Fruit fly (Drosophila melanogaster): ENCODE data around the gene CG2218.

The CG2218 gene

DNA sequence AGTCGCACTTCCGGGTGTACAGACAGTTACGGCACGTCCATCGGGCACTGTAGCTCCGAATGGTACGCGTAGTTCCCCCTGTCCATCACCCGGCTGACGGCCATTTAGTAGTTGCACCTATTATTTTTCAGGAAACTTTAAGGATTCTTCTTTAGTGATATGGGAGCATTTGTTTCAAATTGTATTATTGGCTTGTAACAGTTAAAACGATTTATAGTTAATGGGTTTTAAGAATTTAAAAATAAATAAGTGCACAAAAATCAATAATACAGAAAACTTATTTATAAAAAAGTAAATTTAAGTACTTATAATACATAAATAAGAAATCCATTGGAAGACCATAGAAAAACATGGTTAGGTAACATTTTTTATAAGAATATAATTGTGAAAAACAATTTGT is 5.2 kb downstream of the CG2218 start, which contains the start of the genes CG2217 and CG42740:
Gene CG2217, minus strand, starts transcription at position 101 of the 400 bp plus-strand sequence.
Gene CG42740, minus strand, starts transcription at position 101 of the 400 bp plus-strand sequence.
- no peak for TF ChIP-seq fd59A (GFP tag; optimal IDR thresholded peaks at IDR 0.05)

DNA sequence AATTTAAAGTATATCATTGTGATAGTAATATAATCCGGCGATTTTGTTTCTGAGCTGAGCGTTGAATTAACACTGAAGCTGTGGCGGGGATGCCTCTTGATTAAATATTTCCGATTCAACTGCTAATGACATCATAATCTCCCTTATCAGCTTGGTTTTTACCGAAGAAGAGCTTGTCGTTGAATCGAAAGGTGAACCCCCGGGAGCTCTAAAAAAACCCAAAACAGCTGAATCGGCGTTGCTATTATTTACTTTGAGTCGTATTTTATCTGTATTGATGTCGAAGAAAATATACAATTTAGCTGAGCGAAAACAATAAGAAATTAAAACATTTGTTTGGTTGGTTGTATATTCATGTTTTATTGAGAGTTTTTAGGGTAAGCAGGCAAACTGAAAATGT is 8.9 kb downstream of the CG2218 start:
- TF ChIP-seq CG10631 (GFP tag; optimal IDR thresholded peaks at IDR 0.05), result no peak
- TF ChIP-seq CG6163 (GFP tag; IDR thresholded peaks at IDR 0.05), result no peak
- no peak for TF ChIP-seq CG1621 (tag; optimal IDR thresholded peaks at IDR 0.05)
- TF ChIP-seq CG4318 (GFP tag; optimal IDR thresholded peaks at IDR 0.05), result no peak
- peak; percentile 83 for TF ChIP-seq svp (GFP tag)

DNA sequence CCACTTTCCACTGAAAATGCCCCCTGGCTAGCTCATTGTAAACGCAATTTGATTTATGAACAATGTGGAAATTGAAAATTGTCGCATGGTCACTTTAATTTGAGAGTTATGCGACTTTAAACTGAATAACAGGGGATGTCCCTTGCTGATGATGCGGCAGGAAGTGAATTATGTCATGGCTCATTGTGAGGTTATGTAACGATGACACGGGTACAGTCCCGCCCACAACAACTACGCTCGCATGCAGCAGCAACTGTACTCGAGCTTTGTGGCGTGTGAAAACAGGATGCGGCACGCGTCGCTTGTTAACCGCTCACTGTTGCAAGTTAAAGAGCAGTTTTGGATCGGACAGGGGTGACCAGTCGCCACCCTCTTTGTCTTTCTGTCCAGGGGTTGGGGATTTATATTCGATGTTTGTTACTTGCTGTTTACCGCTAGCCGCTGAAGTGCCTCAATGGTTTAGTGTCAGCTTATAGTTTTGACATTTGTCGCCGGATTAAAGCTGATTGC is 11.3 kb downstream of the CG2218 start:
- no peak for TF ChIP-seq Hr39 (GFP tag; optimal IDR thresholded peaks at IDR 0.05)
- no peak for TF ChIP-seq CG11294 (GFP tag; IDR thresholded peaks at IDR 0.05)
- TF ChIP-seq CG6808 (GFP tag; optimal IDR thresholded peaks at IDR 0.05), result no peak
- TF ChIP-seq cyc (GFP tag; optimal IDR thresholded peaks at IDR 0.05), result no peak
- no peak for TF ChIP-seq CG8119 (GFP tag; IDR thresholded peaks at IDR 0.05)
- TF ChIP-seq CG34406 (GFP tag; optimal IDR thresholded peaks at IDR 0.05), result no peak
- TF ChIP-seq eg (GFP tag; IDR thresholded peaks at IDR 0.05), result no peak
- TF ChIP-seq acj6 (GFP tag; optimal IDR thresholded peaks at IDR 0.05), result no peak
- no peak for TF ChIP-seq achi (GFP tag; optimal IDR thresholded peaks at IDR 0.05)
- TF ChIP-seq Eip93F (GFP tag; optimal IDR thresholded peaks at IDR 0.05), result no peak
- no peak for TF ChIP-seq Gug (GFP tag; IDR thresholded peaks at IDR 0.05)
- no peak for TF ChIP-seq OdsH (GFP tag; optimal IDR thresholded peaks at IDR 0.05)
- TF ChIP-seq CG7368 (GFP tag; optimal IDR thresholded peaks at IDR 0.05), result no peak
- TF ChIP-seq CG6276 (GFP tag; optimal IDR thresholded peaks at IDR 0.05), result no peak
- TF ChIP-seq pdm3 (GFP tag; optimal IDR thresholded peaks at IDR 0.05), result no peak

DNA sequence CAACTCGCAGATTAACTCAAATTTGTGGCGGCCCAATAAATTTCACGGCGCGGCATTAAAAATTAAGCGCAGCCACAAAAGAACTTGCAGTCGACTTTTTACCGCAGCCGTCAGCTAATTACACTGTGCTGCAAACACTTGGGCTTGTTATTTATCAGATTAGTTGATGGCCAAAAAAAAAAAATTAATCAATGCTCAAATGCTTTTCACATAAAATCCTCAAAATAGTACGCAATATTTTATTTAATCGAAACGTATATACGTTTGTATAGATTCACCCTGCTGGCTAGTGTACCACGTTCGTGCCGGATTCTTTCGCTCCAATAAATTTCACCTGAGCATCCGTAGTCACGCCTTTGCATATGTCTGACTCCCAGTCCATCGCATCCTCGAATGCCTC is 14.3 kb downstream of the CG2218 start:
- TF ChIP-seq CG6792 (GFP tag; optimal IDR thresholded peaks at IDR 0.05), result peak; percentile 66
- peak; percentile 71 for TF ChIP-seq CG31627 (GFP tag; optimal IDR thresholded peaks at IDR 0.05)
- peak; percentile 50 for TF ChIP-seq CG10669 (GFP tag; optimal IDR thresholded peaks at IDR 0.05)
- TF ChIP-seq lz (GFP tag; optimal IDR thresholded peaks at IDR 0.05), result peak; percentile 54
- TF ChIP-seq Ets21C (GFP tag; optimal IDR thresholded peaks at IDR 0.05), result peak; percentile 53
- peak; percentile 20 for TF ChIP-seq CG8319 (GFP tag; optimal IDR thresholded peaks at IDR 0.05)
- peak; percentile 14 for TF ChIP-seq CG11762 (GFP tag; optimal IDR thresholded peaks at IDR 0.05; ENCODE audit: insufficient read depth)
- TF ChIP-seq CG1621 (tag; optimal IDR thresholded peaks at IDR 0.05), result peak; percentile 6
- no peak for TF ChIP-seq fd85E (GFP tag; optimal IDR thresholded peaks at IDR 0.05)
- peak; percentile 22 for TF ChIP-seq CG10631 (GFP tag; optimal IDR thresholded peaks at IDR 0.05)
- peak; percentile 57 for TF ChIP-seq pdm3 (GFP tag; optimal IDR thresholded peaks at IDR 0.05)
- TF ChIP-seq CG6163 (GFP tag; IDR thresholded peaks at IDR 0.05), result peak; percentile 82
- no peak for TF ChIP-seq CG15336 (GFP tag; IDR thresholded peaks at IDR 0.05)
- peak; percentile 49 for TF ChIP-seq Smox (GFP tag; optimal IDR thresholded peaks at IDR 0.05)
- peak; percentile 40 for TF ChIP-seq CG7368 (GFP tag; optimal IDR thresholded peaks at IDR 0.05)
- TF ChIP-seq fkh (GFP tag; optimal IDR thresholded peaks at IDR 0.05), result no peak
- TF ChIP-seq CG32006 (GFP tag; optimal IDR thresholded peaks at IDR 0.05), result no peak
- no peak for TF ChIP-seq CG3032 (tag; optimal IDR thresholded peaks at IDR 0.05)
- TF ChIP-seq Blimp-1 (GFP tag; optimal IDR thresholded peaks at IDR 0.05), result no peak
- peak; percentile 69 for TF ChIP-seq CG3919 (GFP tag; optimal IDR thresholded peaks at IDR 0.05)
- no peak for TF ChIP-seq CG11294 (GFP tag; IDR thresholded peaks at IDR 0.05)
- TF ChIP-seq esn (GFP tag; optimal IDR thresholded peaks at IDR 0.05), result peak; percentile 70
- peak; percentile 35 for TF ChIP-seq CG6808 (GFP tag; optimal IDR thresholded peaks at IDR 0.05)
- TF ChIP-seq OdsH (GFP tag; optimal IDR thresholded peaks at IDR 0.05), result peak; percentile 52
- no peak for TF ChIP-seq CG6854 (GFP tag; optimal IDR thresholded peaks at IDR 0.05)
- TF ChIP-seq cyc (GFP tag; optimal IDR thresholded peaks at IDR 0.05), result peak; percentile 70
- TF ChIP-seq CG11902 (GFP tag; optimal IDR thresholded peaks at IDR 0.05), result peak; percentile 35
- no peak for TF ChIP-seq CG6276 (GFP tag; optimal IDR thresholded peaks at IDR 0.05)
- peak; percentile 30 for TF ChIP-seq Hr4 (GFP tag; optimal IDR thresholded peaks at IDR 0.05)
- peak; percentile 78 for TF ChIP-seq Eip78C (GFP tag)
- peak; percentile 33 for TF ChIP-seq vri (GFP tag; optimal IDR thresholded peaks at IDR 0.05)
- TF ChIP-seq CG8632 (GFP tag; optimal IDR thresholded peaks at IDR 0.05), result peak; percentile 30
- peak; percentile 54 for TF ChIP-seq acj6 (GFP tag; optimal IDR thresholded peaks at IDR 0.05)
- TF ChIP-seq CG9139 (GFP tag; optimal IDR thresholded peaks at IDR 0.05), result no peak
- peak in 1 of 2 experiments; percentile 27 for TF ChIP-seq ss (GFP tag; optimal IDR thresholded peaks at IDR 0.05)
